Fruit fly (Drosophila melanogaster) whole organism, embryonic: ENCODE measurements around the gene Syp.

ENCODE experiments used
- Atf3 ChIP-seq: fragments of 200-800 bp; sonication (Bioruptor generic); optimal IDR thresholded peaks from 3 replicates; lab custom pipeline; 2016; ENCODE audit warnings: missing biosample characterization, missing genetic modification characterization
- B-H1 ChIP-seq: fragments of 200-800 bp; sonication (Bioruptor generic); IDR thresholded peaks from 3 replicates; pipeline ENCODE4 v1.3.6; 2022; ENCODE audit warnings: missing biosample characterization, missing genetic modification characterization
- CG12391 ChIP-seq: fragments of 200-800 bp; sonication (Bioruptor generic); optimal IDR thresholded peaks from 3 replicates; lab custom pipeline; 2018; ENCODE audit warnings: missing biosample characterization, mild to moderate bottlenecking, missing genetic modification characterization, moderate library complexity
- CG12659 ChIP-seq: fragments of 200-800 bp; sonication (Bioruptor generic); optimal IDR thresholded peaks from 3 replicates; lab custom pipeline; 2017; ENCODE audit warnings: mild to moderate bottlenecking, missing biosample characterization, missing genetic modification reagents, missing genetic modification characterization
- CG15073 ChIP-seq: fragments of 200-800 bp; sonication (Bioruptor generic); optimal IDR thresholded peaks from 2 replicates; lab custom pipeline; 2016; ENCODE audit warnings: missing biosample characterization, missing genetic modification characterization
- CG1529 ChIP-seq: fragments of 200-800 bp; sonication (Bioruptor generic); optimal IDR thresholded peaks from 3 replicates; lab custom pipeline; 2018; ENCODE audit warnings: missing biosample characterization, missing genetic modification characterization
- CG15479 ChIP-seq: fragments of 200-800 bp; sonication (Bioruptor generic); optimal IDR thresholded peaks from 3 replicates; lab custom pipeline; 2019; ENCODE audit warnings: missing biosample characterization, mild to moderate bottlenecking, missing genetic modification characterization, moderate library complexity
- CG1603 ChIP-seq: fragments of 200-800 bp; sonication (Bioruptor generic); optimal IDR thresholded peaks from 2 replicates; lab custom pipeline; 2019; ENCODE audit warnings: missing biosample characterization, mild to moderate bottlenecking, missing genetic modification characterization, moderate library complexity
- CG2120 ChIP-seq: fragments of 200-800 bp; sonication (Bioruptor generic); optimal IDR thresholded peaks from 3 replicates; lab custom pipeline; 2016; ENCODE audit warnings: missing biosample characterization, missing genetic modification characterization
- CG6175 ChIP-seq: fragments of 200-800 bp; sonication (Bioruptor generic); IDR thresholded peaks from 3 replicates; pipeline ENCODE4 v1.3.6; 2022; ENCODE audit warnings: missing biosample characterization, missing genetic modification characterization
- CG8765 ChIP-seq: fragments of 200-800 bp; sonication (Bioruptor generic); IDR thresholded peaks from 2 replicates; pipeline ENCODE4 v1.3.6; 2022; ENCODE audit warnings: missing biosample characterization, missing genetic modification characterization
- Camta ChIP-seq: fragments of 200-800 bp; sonication (Bioruptor generic); optimal IDR thresholded peaks from 2 replicates; lab custom pipeline; 2016; ENCODE audit warnings: missing biosample characterization, missing genetic modification characterization
- Chrac-16 ChIP-seq: fragments of 200-800 bp; sonication (Bioruptor generic); optimal IDR thresholded peaks from 3 replicates; lab custom pipeline; 2016; ENCODE audit warnings: missing biosample characterization, missing genetic modification characterization
- Dad ChIP-seq: fragments of 200-800 bp; sonication (Bioruptor generic); optimal IDR thresholded peaks from 3 replicates; lab custom pipeline; 2016; ENCODE audit warnings: missing biosample characterization, missing genetic modification characterization
- Dbx ChIP-seq: fragments of 200-800 bp; sonication (Bioruptor generic); IDR thresholded peaks from 3 replicates; pipeline ENCODE4 v1.3.6; 2022; ENCODE audit warnings: missing biosample characterization, missing genetic modification characterization
- Dp ChIP-seq: fragments of 200-800 bp; sonication (Bioruptor generic); optimal IDR thresholded peaks from 2 replicates; lab custom pipeline; 2018; ENCODE audit warnings: missing biosample characterization, mild to moderate bottlenecking, missing genetic modification characterization, moderate library complexity
- E2f2 ChIP-seq: fragments of 200-800 bp; sonication (Bioruptor generic); IDR thresholded peaks from 2 replicates; pipeline ENCODE4 v1.3.6; 2022; ENCODE audit warnings: missing biosample characterization, missing genetic modification characterization
- Ets65A ChIP-seq: fragments of 200-800 bp; sonication (Bioruptor generic); peaks from one replicate; lab custom pipeline; 2016; ENCODE audit warnings: missing biosample characterization, missing genetic modification characterization
- Hey ChIP-seq: fragments of 200-800 bp; sonication (Bioruptor generic); optimal IDR thresholded peaks from 3 replicates; lab custom pipeline; 2018; ENCODE audit warnings: missing biosample characterization, mild to moderate bottlenecking, missing genetic modification characterization
- HmgD ChIP-seq: fragments of 200-800 bp; sonication (Bioruptor generic); optimal IDR thresholded peaks from 3 replicates; lab custom pipeline; 2016; ENCODE audit warnings: missing biosample characterization, missing genetic modification characterization
- Hmx ChIP-seq: fragments of 200-800 bp; sonication (Bioruptor generic); optimal IDR thresholded peaks from 2 replicates; lab custom pipeline; 2016; ENCODE audit warnings: missing biosample characterization, missing genetic modification characterization
- Jarid2 ChIP-seq: fragments of 200-800 bp; sonication (Bioruptor generic); optimal IDR thresholded peaks from 3 replicates; lab custom pipeline; 2017; ENCODE audit warnings: mild to moderate bottlenecking, missing biosample characterization, missing genetic modification reagents, missing genetic modification characterization
- MBD-R2 ChIP-seq: fragments of 200-800 bp; sonication (Bioruptor generic); IDR thresholded peaks from 2 replicates; pipeline ENCODE4 v1.3.6; 2022; ENCODE audit warnings: missing biosample characterization, missing genetic modification characterization
- MESR4 ChIP-seq: fragments of 200-800 bp; sonication (Bioruptor generic); optimal IDR thresholded peaks from 2 replicates; lab custom pipeline; 2018; ENCODE audit warnings: missing biosample characterization, mild to moderate bottlenecking, missing genetic modification characterization, moderate library complexity
- Myb ChIP-seq: fragments of 200-800 bp; sonication (Bioruptor generic); optimal IDR thresholded peaks from 2 replicates; lab custom pipeline; 2016; ENCODE audit warnings: missing biosample characterization, missing genetic modification characterization
- Side ChIP-seq: fragments of 200-800 bp; sonication (Bioruptor generic); optimal IDR thresholded peaks from 2 replicates; lab custom pipeline; 2016; ENCODE audit warnings: missing biosample characterization, missing genetic modification characterization
- Sry-δ ChIP-seq: fragments of 200-800 bp; sonication (Bioruptor generic); optimal IDR thresholded peaks from 2 replicates; lab custom pipeline; 2016; ENCODE audit warnings: missing biosample characterization, missing genetic modification characterization
- TFAM ChIP-seq: fragments of 200-800 bp; sonication (Bioruptor generic); optimal IDR thresholded peaks from 2 replicates; lab custom pipeline; 2017; ENCODE audit warnings: missing biosample characterization, missing genetic modification characterization, inconsistent platforms
- ac ChIP-seq: fragments of 200-800 bp; sonication (Bioruptor generic); optimal IDR thresholded peaks from 3 replicates; lab custom pipeline; 2017; ENCODE audit warnings: missing biosample characterization, mild to moderate bottlenecking, missing genetic modification characterization
- chm ChIP-seq: fragments of 200-800 bp; sonication (Bioruptor generic); IDR thresholded peaks from 2 replicates; pipeline ENCODE4 v1.3.6; 2022; ENCODE audit warnings: missing biosample characterization, missing genetic modification characterization
- crp ChIP-seq, 2 experiments: fragments of 200-800 bp; sonication (Bioruptor generic); optimal IDR thresholded peaks; 2 replicates in 1 of 2; 3 replicates in 1 of 2; lab custom pipeline; 2017; ENCODE audit warnings: missing biosample characterization in 2 of 2, missing genetic modification characterization in 2 of 2, mild to moderate bottlenecking in 1 of 2, moderate library complexity in 1 of 2
- emc ChIP-seq: fragments of 200-800 bp; sonication (Bioruptor generic); optimal IDR thresholded peaks from 2 replicates; lab custom pipeline; 2016; ENCODE audit warnings: missing biosample characterization, missing genetic modification characterization
- fru ChIP-seq: fragments of >200 bp; optimal IDR thresholded peaks from 2 replicates; lab custom pipeline; 2017
- mam ChIP-seq: fragments of 200-800 bp; sonication (Bioruptor generic); optimal IDR thresholded peaks from 3 replicates; lab custom pipeline; 2016; ENCODE audit warnings: missing biosample characterization, missing genetic modification characterization
- org-1 ChIP-seq: fragments of 200-800 bp; sonication (Bioruptor generic); optimal IDR thresholded peaks from 2 replicates; lab custom pipeline; 2017; ENCODE audit warnings: missing biosample characterization, missing genetic modification characterization
- pb ChIP-seq: fragments of 200-800 bp; sonication (Bioruptor generic); optimal IDR thresholded peaks from 3 replicates; lab custom pipeline; 2016; ENCODE audit warnings: missing biosample characterization, missing genetic modification characterization
- peb ChIP-seq: fragments of 200-800 bp; sonication (Bioruptor generic); IDR thresholded peaks from 2 replicates; pipeline ENCODE4 v1.3.6; 2022; ENCODE audit warnings: missing biosample characterization, missing genetic modification characterization
- prd ChIP-seq, 3 experiments: fragments of >200 bp in 2 of 3; fragments of 200-800 bp in 1 of 3; sonication (Bioruptor generic) in 1 of 3; optimal IDR thresholded peaks in 2 of 3; IDR thresholded peaks in 1 of 3; 2 replicates in 2 of 3; 3 replicates in 1 of 3; pipeline versions ENCODE4 v1.3.6 to Lab custom; 2017 to 2022; ENCODE audit warnings: missing biosample characterization in 1 of 3, missing genetic modification characterization in 1 of 3
- pzg ChIP-seq: fragments of 200-800 bp; sonication (Bioruptor generic); optimal IDR thresholded peaks from 3 replicates; lab custom pipeline; 2018; ENCODE audit warnings: missing biosample characterization, mild to moderate bottlenecking, missing genetic modification characterization, moderate library complexity
- sisA ChIP-seq: fragments of 200-800 bp; sonication (Bioruptor generic); IDR thresholded peaks from 2 replicates; pipeline ENCODE4 v1.3.6; 2022; ENCODE audit warnings: missing biosample characterization, missing genetic modification characterization
- sna ChIP-seq: fragments of 200-800 bp; sonication (Bioruptor generic); IDR thresholded peaks from 2 replicates; pipeline ENCODE4 v1.3.6; 2022; ENCODE audit warnings: missing biosample characterization, missing genetic modification characterization; ENCODE audit not compliant: partially characterized antibody
- stwl ChIP-seq: fragments of 200-800 bp; sonication (Bioruptor generic); optimal IDR thresholded peaks from 3 replicates; lab custom pipeline; 2018; ENCODE audit warnings: missing biosample characterization, mild to moderate bottlenecking, missing genetic modification characterization, moderate library complexity
- tin ChIP-seq: fragments of 200-800 bp; sonication (Bioruptor generic); optimal IDR thresholded peaks from 3 replicates; lab custom pipeline; 2016; ENCODE audit warnings: missing biosample characterization, missing genetic modification characterization
- trh ChIP-seq: fragments of 200-800 bp; sonication (Bioruptor generic); optimal IDR thresholded peaks from 2 replicates; lab custom pipeline; 2016; ENCODE audit warnings: missing biosample characterization, missing genetic modification characterization
- tup ChIP-seq: fragments of 200-800 bp; sonication (Bioruptor generic); optimal IDR thresholded peaks from 2 replicates; lab custom pipeline; 2016; ENCODE audit warnings: missing biosample characterization, mild to moderate bottlenecking, missing genetic modification characterization, moderate library complexity
- tx ChIP-seq: fragments of 200-800 bp; sonication (Bioruptor generic); optimal IDR thresholded peaks from 2 replicates; lab custom pipeline; 2016; ENCODE audit warnings: missing biosample characterization, missing genetic modification characterization
- zen ChIP-seq: fragments of 200-800 bp; sonication (Bioruptor generic); optimal IDR thresholded peaks from 3 replicates; lab custom pipeline; 2018; ENCODE audit warnings: missing biosample characterization, mild to moderate bottlenecking, missing genetic modification characterization, moderate library complexity

The Syp gene

dm6 chr3R:20830153-20830695 is 73.7 kb downstream of the Syp start, which contains the start of gene Adss (continued):
- TF ChIP-seq emc (GFP tag; lab: Kevin White, UChicago) (peak; percentile 2), CG1529 (no peak), ac (GFP tag; lab: Kevin White, UChicago) (no peak), CG12391 (peak; percentile 29), chm (GFP tag; lab: Robert Waterston, UW) (no peak), pb (GFP tag; lab: Kevin White, UChicago) (peak; percentile 1), peb (no peak), CG2120 (GFP tag; lab: Kevin White, UChicago) (no peak), prd (optimal IDR thresholded peaks at IDR 0.05; lab: Kevin White, UChicago) (no peak), prd (GFP tag; IDR thresholded peaks at IDR 0.05; lab: Robert Waterston, UW) (no peak), Jarid2 (peak; percentile 82), Dad (GFP tag; lab: Kevin White, UChicago) (no peak), sna (GFP tag; lab: Robert Waterston, UW) (peak; percentile 34; the same call in 1 of the 2 replicates), CG1603 (tag; lab: Kevin White, UChicago) (peak; percentile 43)

DNA sequence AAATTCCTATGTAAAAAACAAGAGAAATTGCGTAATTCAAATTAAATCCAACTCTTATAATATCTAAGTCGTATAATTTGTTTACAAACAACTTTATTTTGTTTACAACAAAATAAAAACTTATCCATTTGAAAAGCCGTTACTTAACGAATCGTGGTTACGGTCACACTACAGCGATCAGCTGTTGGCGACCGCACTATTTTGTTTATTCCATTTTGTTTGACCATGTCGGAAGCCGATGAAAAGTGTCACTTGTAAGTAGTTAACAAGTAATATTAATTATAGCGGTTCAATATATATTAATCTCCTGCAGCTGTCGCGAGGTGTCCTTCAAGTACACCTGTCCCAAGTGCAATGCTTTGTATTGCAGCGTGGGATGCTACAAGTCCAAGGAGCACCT is 74.4 kb downstream of the Syp start, which contains the start of gene CG31223:
Gene CG31223 (plus strand): TSS at position 165 of the 400 bp plus-strand sequence.
- TF ChIP-seq crp (GFP tag; optimal IDR thresholded peaks at IDR 0.05; lab: Kevin White, UChicago), result peak; percentile 14 to 80
- no peak for TF ChIP-seq tin (GFP tag; lab: Kevin White, UChicago)
- peak; percentile 7 for TF ChIP-seq MESR4 (GFP tag; lab: Kevin White, UChicago)
- no peak for TF ChIP-seq Jarid2
- TF ChIP-seq Atf3, result no peak
- TF ChIP-seq MBD-R2, result peak; percentile 38; the same call in 1 of the 2 replicates
- TF ChIP-seq Myb (GFP tag; lab: Kevin White, UChicago), result peak; percentile 58
- peak; percentile 18 for TF ChIP-seq E2f2 (GFP tag; lab: Robert Waterston, UW)
- TF ChIP-seq sisA (GFP tag; lab: Robert Waterston, UW), result no peak
- peak; percentile 52 for TF ChIP-seq Ets65A (GFP tag; lab: Kevin White, UChicago)
- TF ChIP-seq pzg (GFP tag; lab: Kevin White, UChicago), result peak; percentile 9
- peak; percentile 10 for TF ChIP-seq Dp (GFP tag; lab: Kevin White, UChicago)

- no peak for TF ChIP-seq Side
- no peak for TF ChIP-seq fru (lab: Kevin White, UChicago)
- no peak for TF ChIP-seq mam (GFP tag; lab: Kevin White, UChicago)
- peak; percentile 26 for TF ChIP-seq CG15479 (GFP tag; lab: Kevin White, UChicago)
- no peak for TF ChIP-seq CG6175 (GFP tag; lab: Robert Waterston, UW)
- no peak for TF ChIP-seq Camta
- TF ChIP-seq Chrac-16, result no peak
- no peak for TF ChIP-seq trh (GFP tag; lab: Kevin White, UChicago)
- TF ChIP-seq TFAM, result no peak
- no peak for TF ChIP-seq tup (GFP tag; lab: Kevin White, UChicago)
- no peak for TF ChIP-seq zen
- TF ChIP-seq stwl (tag; lab: Kevin White, UChicago), result peak; percentile 40
- TF ChIP-seq Hey (tag; lab: Kevin White, UChicago), result no peak
- no peak for TF ChIP-seq B-H1 (GFP tag; lab: Robert Waterston, UW)
- TF ChIP-seq CG15073, result no peak
- TF ChIP-seq HmgD (GFP tag; lab: Kevin White, UChicago), result no peak
- TF ChIP-seq CG8765 (GFP tag; lab: Robert Waterston, UW), result no peak
- TF ChIP-seq Dbx, result no peak
- TF ChIP-seq CG12659, result peak; percentile 44
- no peak for TF ChIP-seq Hmx (GFP tag; lab: Kevin White, UChicago)
- TF ChIP-seq tx, result no peak
- TF ChIP-seq Sry-δ, result peak; percentile 1
- TF ChIP-seq org-1 (GFP tag; lab: Kevin White, UChicago), result no peak
These were observed 76.4 kb downstream of the Syp start, which contains the start of gene Synd for dm6 chr3R:20832689-20833524. Synd (plus strand) TSS chr3R:20832799.
